Worm (Caenorhabditis elegans) whole organism, early embryonic: ENCODE data around the gene fbxc-19.

Experiments used
- F13C5.2 ChIP-seq: sonication (generic microtip); optimal IDR thresholded peaks from 2 replicates; lab custom pipeline; 2017; ENCODE audit warnings: mild to moderate bottlenecking, missing genetic modification characterization, inconsistent platforms, missing compliant biosample characterization
- ama-1 ChIP-seq: fragments of 150-350 bp; optimal IDR thresholded peaks from 2 replicates; lab custom pipeline; 2014
- flt-1 ChIP-seq: fragments of 200-800 bp; sonication (Bioruptor generic); IDR thresholded peaks from 2 replicates; pipeline ENCODE4 v1.3.6; 2022; ENCODE audit warnings: missing genetic modification characterization, missing compliant biosample characterization
- hmg-4 ChIP-seq: fragments of 200-800 bp; sonication (Bioruptor generic); optimal IDR thresholded peaks from 2 replicates; lab custom pipeline; 2018; ENCODE audit warnings: mild to moderate bottlenecking, missing genetic modification characterization, missing compliant biosample characterization

- TF ChIP-seq hmg-4 (GFP tag; lab: Kevin White, UChicago) (no peak), flt-1 (GFP tag; lab: Robert Waterston, UW) (no peak), F13C5.2 (tag; lab: Kevin White, UChicago) (no peak), ama-1 (lab: Kevin White, UChicago) (no peak)
Observed at ce11 chrII:1787208-1787607, 33.1 kb upstream of the fbxc-19 start.
